Fruit fly (Drosophila melanogaster) Kc167 (cell line): ENCODE measurements around the gene Eip78C.
A peak's percentile ranks its signal among the peaks of the same experiment; 100 is the strongest.

ENCODE experiments used
- Myc ChIP-seq: fragments of >200 bp; optimal IDR thresholded peaks from 2 replicates; lab custom pipeline; 2017; ENCODE audit warnings: missing external identifiers
- Sin3A ChIP-seq: fragments of >200 bp; optimal IDR thresholded peaks from 2 replicates; lab custom pipeline; 2018; ENCODE audit warnings: missing external identifiers
- h ChIP-seq: fragments of >200 bp; optimal IDR thresholded peaks from 3 replicates; lab custom pipeline; 2018; ENCODE audit warnings: missing external identifiers
- insv ChIP-seq: fragments of >200 bp; optimal IDR thresholded peaks from 3 replicates; lab custom pipeline; 2018; ENCODE audit warnings: missing external identifiers
- psq ChIP-seq: fragments of >200 bp; optimal IDR thresholded peaks from 2 replicates; lab custom pipeline; 2017; ENCODE audit warnings: missing external identifiers
- ttk ChIP-seq: sonication (Bioruptor generic); optimal IDR thresholded peaks from 2 replicates; lab custom pipeline; 2017; ENCODE audit warnings: missing external identifiers

Eip78C gene

dm6 chr3L:21270480-21270879 lies 44.1 kb downstream of the Eip78C start, which contains the start of gene CG9389:
CG9389 (minus strand) TSS chr3L:21270580.
- TF ChIP-seq Myc (lab: Kevin White, UChicago) (no peak), psq (lab: Kevin White, UChicago) (no peak), insv (no peak), Sin3A (lab: Kevin White, UChicago) (no peak), h (no peak), ttk (lab: Kevin White, UChicago) (no peak)

- TF ChIP-seq insv (no peak), h (no peak), ttk (lab: Kevin White, UChicago) (no peak), psq (lab: Kevin White, UChicago) (no peak), Myc (lab: Kevin White, UChicago) (no peak)
Observed at dm6 chr3L:21273504-21273903, 47.1 kb downstream of the Eip78C start.

- TF ChIP-seq Myc (lab: Kevin White, UChicago) (no peak), psq (lab: Kevin White, UChicago) (no peak), insv (no peak), ttk (lab: Kevin White, UChicago) (no peak), Sin3A (lab: Kevin White, UChicago) (no peak)
Observed at dm6 chr3L:21275921-21276295, 49.5 kb downstream of the Eip78C start.

dm6 chr3L:21276296-21277257 lies 50.2 kb downstream of the Eip78C start:
- peak; percentile 45 for TF ChIP-seq ttk (lab: Kevin White, UChicago)
- no peak for TF ChIP-seq insv
- TF ChIP-seq Sin3A (lab: Kevin White, UChicago) = no peak
- no peak for TF ChIP-seq Myc (lab: Kevin White, UChicago)
- TF ChIP-seq h = no peak

dm6 chr3L:21277897-21278530 lies 51.6 kb downstream of the Eip78C start:
- no peak for TF ChIP-seq ttk (lab: Kevin White, UChicago)
- no peak for TF ChIP-seq insv
- no peak for TF ChIP-seq Myc (lab: Kevin White, UChicago)
- no peak for TF ChIP-seq h
- TF ChIP-seq psq (lab: Kevin White, UChicago) = no peak
- no peak for TF ChIP-seq Sin3A (lab: Kevin White, UChicago)

dm6 chr3L:21279168-21279567 lies 52.8 kb downstream of the Eip78C start:
- TF ChIP-seq ttk (lab: Kevin White, UChicago) (no peak), psq (lab: Kevin White, UChicago) (no peak), insv (no peak)

- no peak for TF ChIP-seq h
- no peak for TF ChIP-seq insv
- TF ChIP-seq Sin3A (lab: Kevin White, UChicago) = no peak
- no peak for TF ChIP-seq Myc (lab: Kevin White, UChicago)
- no peak for TF ChIP-seq ttk (lab: Kevin White, UChicago)
- no peak for TF ChIP-seq psq (lab: Kevin White, UChicago)
Observed at dm6 chr3L:21279876-21280566, 53.6 kb downstream of the Eip78C start, which contains the start of gene AcCoAS. AcCoAS (minus strand) TSS chr3L:21280243.

- TF ChIP-seq psq (lab: Kevin White, UChicago) (no peak), h (no peak), insv (no peak), Myc (lab: Kevin White, UChicago) (no peak), Sin3A (lab: Kevin White, UChicago) (no peak), ttk (lab: Kevin White, UChicago) (no peak)
Observed at dm6 chr3L:21280996-21281691, 54.7 kb downstream of the Eip78C start, which contains the start of gene ppl. ppl (minus strand) TSS chr3L:21281506.

dm6 chr3L:21281706-21282105 lies 55.3 kb downstream of the Eip78C start:
- TF ChIP-seq Myc (lab: Kevin White, UChicago) (no peak), Sin3A (lab: Kevin White, UChicago) (no peak), insv (no peak), psq (lab: Kevin White, UChicago) (no peak), h (no peak), ttk (lab: Kevin White, UChicago) (no peak)

- no peak for TF ChIP-seq ttk (lab: Kevin White, UChicago)
- TF ChIP-seq insv = no peak
- TF ChIP-seq h = no peak
- TF ChIP-seq Myc (lab: Kevin White, UChicago) = no peak
- TF ChIP-seq psq (lab: Kevin White, UChicago) = no peak
- TF ChIP-seq Sin3A (lab: Kevin White, UChicago) = no peak
Observed at dm6 chr3L:21282741-21283140, 56.3 kb downstream of the Eip78C start.

dm6 chr3L:21283795-21284194 lies 57.4 kb downstream of the Eip78C start:
- no peak for TF ChIP-seq Sin3A (lab: Kevin White, UChicago)
- TF ChIP-seq insv = no peak
- TF ChIP-seq ttk (lab: Kevin White, UChicago) = no peak
- TF ChIP-seq h = no peak
- no peak for TF ChIP-seq psq (lab: Kevin White, UChicago)
- no peak for TF ChIP-seq Myc (lab: Kevin White, UChicago)
